Worm (Caenorhabditis elegans) whole organism, late embryonic: ENCODE measurements around the gene atf-6.

ENCODE experiments used
- C08G9.2 ChIP-seq: sonication (generic microtip); optimal IDR thresholded peaks from 2 replicates; lab custom pipeline; 2016; ENCODE audit warnings: mild to moderate bottlenecking, missing genetic modification characterization, moderate library complexity, missing compliant biosample characterization
- C38D4.7 ChIP-seq: fragments of 200-800 bp; sonication (Bioruptor generic); optimal IDR thresholded peaks from 2 replicates; lab custom pipeline; 2018; ENCODE audit warnings: mild to moderate bottlenecking, missing genetic modification characterization, moderate library complexity, missing compliant biosample characterization
- F13H6.1 ChIP-seq: sonication (generic microtip); optimal IDR thresholded peaks from 2 replicates; lab custom pipeline; 2016; ENCODE audit warnings: missing genetic modification characterization, missing compliant biosample characterization
- K02D7.2 ChIP-seq: sonication (generic microtip); optimal IDR thresholded peaks from 2 replicates; lab custom pipeline; 2017; ENCODE audit warnings: mild to moderate bottlenecking, missing genetic modification characterization, missing compliant biosample characterization
- T23F11.4 ChIP-seq: fragments of 200-800 bp; sonication (Bioruptor generic); optimal IDR thresholded peaks from 2 replicates; lab custom pipeline; 2018; ENCODE audit warnings: mild to moderate bottlenecking, missing genetic modification characterization, missing compliant biosample characterization
- Y22D7AL.16 ChIP-seq: sonication (generic microtip); optimal IDR thresholded peaks from 2 replicates; lab custom pipeline; 2016; ENCODE audit warnings: missing genetic modification characterization, missing compliant biosample characterization
- ama-1 ChIP-seq: fragments of 150-350 bp; optimal IDR thresholded peaks from 2 replicates; lab custom pipeline; 2014
- ceh-14 ChIP-seq: sonication (generic microtip); optimal IDR thresholded peaks from 2 replicates; lab custom pipeline; 2016; ENCODE audit warnings: missing genotype, missing genetic modification characterization, missing compliant biosample characterization
- ceh-19 ChIP-seq: fragments of 200-800 bp; sonication (Bioruptor generic); optimal IDR thresholded peaks from 2 replicates; lab custom pipeline; 2018; ENCODE audit warnings: mild to moderate bottlenecking, missing genetic modification characterization, missing compliant biosample characterization
- ceh-30 ChIP-seq: fragments of 150-350 bp; optimal IDR thresholded peaks from 2 replicates; lab custom pipeline; 2014; ENCODE audit warnings: missing biosample characterization, missing genetic modification characterization
- ceh-31 ChIP-seq: sonication (generic microtip); optimal IDR thresholded peaks from 2 replicates; lab custom pipeline; 2016; ENCODE audit warnings: missing genetic modification characterization, missing compliant biosample characterization
- ceh-34 ChIP-seq: sonication (generic microtip); optimal IDR thresholded peaks from 2 replicates; lab custom pipeline; 2016; ENCODE audit warnings: mild to moderate bottlenecking, missing genetic modification characterization, missing compliant biosample characterization
- ceh-48 ChIP-seq: sonication (generic microtip); optimal IDR thresholded peaks from 2 replicates; lab custom pipeline; 2016; ENCODE audit warnings: missing genetic modification characterization, inconsistent platforms, missing compliant biosample characterization
- ceh-6 ChIP-seq: fragments of 200-800 bp; sonication (Bioruptor generic); optimal IDR thresholded peaks from 2 replicates; lab custom pipeline; 2018; ENCODE audit warnings: mild to moderate bottlenecking, missing genetic modification characterization, missing compliant biosample characterization
- ceh-9 ChIP-seq: sonication (generic microtip); optimal IDR thresholded peaks from 2 replicates; lab custom pipeline; 2016; ENCODE audit warnings: mild to moderate bottlenecking, missing genetic modification characterization, inconsistent platforms, missing compliant biosample characterization
- che-1 ChIP-seq: sonication (generic microtip); optimal IDR thresholded peaks from 2 replicates; lab custom pipeline; 2016; ENCODE audit warnings: mild to moderate bottlenecking, missing genetic modification characterization, missing compliant biosample characterization
- dve-1 ChIP-seq: sonication (generic microtip); optimal IDR thresholded peaks from 2 replicates; lab custom pipeline; 2017; ENCODE audit warnings: antibody characterized with exemption, mild to moderate bottlenecking, missing genetic modification characterization, missing compliant biosample characterization
- elt-2 ChIP-seq: sonication (generic microtip); optimal IDR thresholded peaks from 2 replicates; lab custom pipeline; 2016; ENCODE audit warnings: missing genetic modification reagents, missing genetic modification characterization, missing compliant biosample characterization
- elt-4 ChIP-seq: sonication (generic microtip); optimal IDR thresholded peaks from 2 replicates; lab custom pipeline; 2016; ENCODE audit warnings: missing genetic modification characterization, missing compliant biosample characterization
- ets-4 ChIP-seq: sonication (generic microtip); optimal IDR thresholded peaks from 2 replicates; lab custom pipeline; 2016; ENCODE audit warnings: missing genetic modification characterization, missing compliant biosample characterization
- eyg-1 ChIP-seq: sonication (generic microtip); optimal IDR thresholded peaks from 2 replicates; lab custom pipeline; 2016; ENCODE audit warnings: missing genotype, missing genetic modification characterization, missing compliant biosample characterization
- fax-1 ChIP-seq: sonication (generic microtip); optimal IDR thresholded peaks from 2 replicates; lab custom pipeline; 2016; ENCODE audit warnings: missing genotype, missing genetic modification characterization, missing compliant biosample characterization
- fkh-6 ChIP-seq: sonication (generic microtip); optimal IDR thresholded peaks from 2 replicates; lab custom pipeline; 2016; ENCODE audit warnings: missing genetic modification characterization, missing compliant biosample characterization
- gmeb-2 ChIP-seq: sonication (generic microtip); optimal IDR thresholded peaks from 2 replicates; lab custom pipeline; 2016; ENCODE audit warnings: missing genetic modification characterization, inconsistent platforms, missing compliant biosample characterization
- hlh-13 ChIP-seq: fragments of 200-800 bp; sonication (Bioruptor generic); optimal IDR thresholded peaks from 2 replicates; lab custom pipeline; 2018; ENCODE audit warnings: mild to moderate bottlenecking, missing genetic modification characterization, missing compliant biosample characterization
- hlh-15 ChIP-seq: sonication (generic microtip); optimal IDR thresholded peaks from 2 replicates; lab custom pipeline; 2016; ENCODE audit warnings: missing genetic modification characterization, missing compliant biosample characterization
- hlh-6 ChIP-seq: sonication (generic microtip); optimal IDR thresholded peaks from 2 replicates; lab custom pipeline; 2016; ENCODE audit warnings: missing genotype, missing genetic modification characterization, missing compliant biosample characterization
- lim-6 ChIP-seq: sonication (generic microtip); optimal IDR thresholded peaks from 2 replicates; lab custom pipeline; 2016; ENCODE audit warnings: missing genetic modification characterization, missing compliant biosample characterization
- madf-2 ChIP-seq: sonication (generic microtip); optimal IDR thresholded peaks from 2 replicates; lab custom pipeline; 2017; ENCODE audit warnings: missing genetic modification characterization, missing compliant biosample characterization
- nfya-1 ChIP-seq: sonication (generic microtip); optimal IDR thresholded peaks from 2 replicates; lab custom pipeline; 2017; ENCODE audit warnings: missing genetic modification characterization, mild to moderate bottlenecking, missing compliant biosample characterization, antibody characterized with exemption, moderate library complexity
- nhr-11 ChIP-seq: fragments of 150-350 bp; optimal IDR thresholded peaks from 2 replicates; lab custom pipeline; 2014; ENCODE audit warnings: missing biosample characterization, missing genetic modification characterization
- nhr-232 ChIP-seq: sonication (generic microtip); optimal IDR thresholded peaks from 2 replicates; lab custom pipeline; 2016; ENCODE audit warnings: missing genetic modification characterization, missing compliant biosample characterization
- npax-4 ChIP-seq: sonication (generic microtip); optimal IDR thresholded peaks from 2 replicates; lab custom pipeline; 2016; ENCODE audit warnings: missing genetic modification characterization, missing compliant biosample characterization
- odd-2 ChIP-seq: sonication (generic microtip); optimal IDR thresholded peaks from 2 replicates; lab custom pipeline; 2017; ENCODE audit warnings: antibody characterized with exemption, mild to moderate bottlenecking, missing genetic modification characterization, missing compliant biosample characterization
- pag-3 ChIP-seq: sonication (generic microtip); optimal IDR thresholded peaks from 2 replicates; lab custom pipeline; 2016; ENCODE audit warnings: missing compliant biosample characterization, missing genetic modification characterization, borderline replicate concordance
- pat-9 ChIP-seq: fragments of 200-800 bp; sonication (Bioruptor generic); optimal IDR thresholded peaks from 2 replicates; lab custom pipeline; 2018; ENCODE audit warnings: mild to moderate bottlenecking, missing genetic modification characterization, moderate library complexity, missing compliant biosample characterization
- pha-2 ChIP-seq: sonication (generic microtip); optimal IDR thresholded peaks from 2 replicates; lab custom pipeline; 2017; ENCODE audit warnings: mild to moderate bottlenecking, missing genetic modification characterization, missing compliant biosample characterization
- pqm-1 ChIP-seq: sonication (generic microtip); optimal IDR thresholded peaks from 2 replicates; lab custom pipeline; 2016; ENCODE audit warnings: missing genetic modification characterization, missing compliant biosample characterization
- pros-1 ChIP-seq: fragments of 150-350 bp; optimal IDR thresholded peaks from 2 replicates; lab custom pipeline; 2014; ENCODE audit warnings: missing biosample characterization, missing genetic modification reagents, missing genetic modification characterization
- ref-2 ChIP-seq: sonication (generic microtip); optimal IDR thresholded peaks from 2 replicates; lab custom pipeline; 2016; ENCODE audit warnings: missing genetic modification characterization, missing compliant biosample characterization
- sdc-2 ChIP-seq: sonication (generic microtip); optimal IDR thresholded peaks from 2 replicates; lab custom pipeline; 2016; ENCODE audit warnings: missing genotype, missing genetic modification characterization, missing compliant biosample characterization
- sox-4 ChIP-seq: sonication (generic microtip); optimal IDR thresholded peaks from 2 replicates; lab custom pipeline; 2017; ENCODE audit warnings: mild to moderate bottlenecking, missing genetic modification characterization, inconsistent platforms, missing compliant biosample characterization
- tbx-2 ChIP-seq: sonication (generic microtip); optimal IDR thresholded peaks from 2 replicates; lab custom pipeline; 2016; ENCODE audit warnings: missing genetic modification characterization, missing compliant biosample characterization
- ttx-3 ChIP-seq: sonication (generic microtip); optimal IDR thresholded peaks from 2 replicates; lab custom pipeline; 2016; ENCODE audit warnings: missing genetic modification reagents, missing genetic modification characterization, missing compliant biosample characterization
- unc-3 ChIP-seq, 2 experiments: fragments of 200-800 bp in 1 of 2; sonication (Bioruptor generic) in 1 of 2; sonication (generic microtip) in 1 of 2; conservative IDR thresholded peaks in 1 of 2; optimal IDR thresholded peaks in 1 of 2; 2 replicates each; pipeline versions ENCODE4 v1.3.6 to Lab custom; 2016 to 2022; ENCODE audit warnings: missing compliant biosample characterization in 2 of 2, missing genetic modification characterization in 2 of 2, missing genetic modification reagents in 1 of 2
- unc-55 ChIP-seq: sonication (generic microtip); optimal IDR thresholded peaks from 2 replicates; lab custom pipeline; 2017; ENCODE audit warnings: missing biosample characterization, missing genetic modification reagents, missing genetic modification characterization
- unc-86 ChIP-seq: sonication (generic microtip); optimal IDR thresholded peaks from 2 replicates; lab custom pipeline; 2016; ENCODE audit warnings: missing genetic modification characterization, missing compliant biosample characterization
- zip-5 ChIP-seq: sonication (generic microtip); optimal IDR thresholded peaks from 2 replicates; lab custom pipeline; 2016; ENCODE audit warnings: missing genetic modification characterization, missing compliant biosample characterization
- ztf-16 ChIP-seq: sonication (generic microtip); optimal IDR thresholded peaks from 2 replicates; lab custom pipeline; 2017; ENCODE audit warnings: missing genetic modification characterization, missing compliant biosample characterization

The atf-6 gene

ce11 chrX:12454290-12454795 lies 26.4 kb upstream of the atf-6 start, which contains the start of the genes T18D3.9 and T18D3.1:
Gene T18D3.9, minus strand, starts transcription at chrX:12454457.
Gene T18D3.1, plus strand, starts transcription at chrX:12454745.
- TF ChIP-seq ceh-34 (tag; lab: Kevin White, UChicago) = no peak
- TF ChIP-seq gmeb-2 (tag; lab: Kevin White, UChicago) = no peak
- TF ChIP-seq nfya-1 (tag; lab: Kevin White, UChicago) = peak; percentile 16
- TF ChIP-seq ceh-31 = peak; percentile 42
- peak; percentile 33 for TF ChIP-seq ref-2 (tag; lab: Kevin White, UChicago)
- TF ChIP-seq tbx-2 (tag; lab: Kevin White, UChicago) = peak; percentile 30
- TF ChIP-seq ceh-48 (tag; lab: Kevin White, UChicago) = peak; percentile 36
- no peak for TF ChIP-seq ama-1 (lab: Kevin White, UChicago)

ce11 chrX:12458021-12458420 lies 22.7 kb upstream of the atf-6 start:
- TF ChIP-seq che-1 (tag; lab: Kevin White, UChicago) (peak; percentile 70), ceh-19 (peak; percentile 70), C38D4.7 (GFP tag; lab: Kevin White, UChicago) (peak; percentile 61), nhr-11 (no peak), unc-3 (GFP tag; conservative IDR thresholded peaks at IDR 0.05; lab: Robert Waterston, UW) (peak; percentile 46; the same call in 1 of the 2 replicates), unc-3 (tag; optimal IDR thresholded peaks at IDR 0.05; lab: Kevin White, UChicago) (peak; percentile 2), sox-4 (tag; lab: Kevin White, UChicago) (peak; percentile 50), C08G9.2 (no peak), ceh-48 (tag; lab: Kevin White, UChicago) (peak; percentile 17), ets-4 (tag; lab: Kevin White, UChicago) (peak; percentile 13), dve-1 (tag; lab: Kevin White, UChicago) (peak; percentile 67), gmeb-2 (tag; lab: Kevin White, UChicago) (peak; percentile 66), unc-55 (no peak), ttx-3 (tag; lab: Kevin White, UChicago) (peak; percentile 41), hlh-15 (tag; lab: Kevin White, UChicago) (peak; percentile 10), eyg-1 (tag; lab: Kevin White, UChicago) (no peak), fkh-6 (tag; lab: Kevin White, UChicago) (peak; percentile 39), F13H6.1 (peak; percentile 50), npax-4 (no peak), fax-1 (tag; lab: Kevin White, UChicago) (peak; percentile 30), Y22D7AL.16 (tag; lab: Kevin White, UChicago) (peak; percentile 55), zip-5 (tag; lab: Kevin White, UChicago) (no peak), elt-4 (tag; lab: Kevin White, UChicago) (no peak), pha-2 (tag; lab: Kevin White, UChicago) (peak; percentile 67), nhr-232 (peak; percentile 36), hlh-6 (tag; lab: Kevin White, UChicago) (peak; percentile 39), ceh-9 (tag; lab: Kevin White, UChicago) (peak; percentile 42), madf-2 (peak; percentile 78), sdc-2 (tag; lab: Kevin White, UChicago) (peak; percentile 52), nfya-1 (tag; lab: Kevin White, UChicago) (peak; percentile 53), elt-2 (tag; lab: Kevin White, UChicago) (peak; percentile 44), ceh-34 (tag; lab: Kevin White, UChicago) (peak; percentile 17), K02D7.2 (tag; lab: Kevin White, UChicago) (peak; percentile 53), unc-86 (tag; lab: Kevin White, UChicago) (peak; percentile 50), pat-9 (tag; lab: Kevin White, UChicago) (peak; percentile 69), ref-2 (tag; lab: Kevin White, UChicago) (peak; percentile 47), pros-1 (no peak), lim-6 (tag; lab: Kevin White, UChicago) (no peak), ceh-6 (GFP tag; lab: Kevin White, UChicago) (peak; percentile 65), odd-2 (tag; lab: Kevin White, UChicago) (peak; percentile 4), T23F11.4 (GFP tag; lab: Kevin White, UChicago) (peak; percentile 40), ztf-16 (tag; lab: Kevin White, UChicago) (peak; percentile 47), pag-3 (tag; lab: Kevin White, UChicago) (no peak), ceh-30 (no peak), hlh-13 (GFP tag; lab: Kevin White, UChicago) (peak; percentile 46), ceh-14 (tag; lab: Kevin White, UChicago) (peak; percentile 45), tbx-2 (tag; lab: Kevin White, UChicago) (peak; percentile 43), pqm-1 (tag; lab: Kevin White, UChicago) (no peak)
